Fruit fly (Drosophila melanogaster): ENCODE data around the gene CG9331.

CG9331 gene

DNA sequence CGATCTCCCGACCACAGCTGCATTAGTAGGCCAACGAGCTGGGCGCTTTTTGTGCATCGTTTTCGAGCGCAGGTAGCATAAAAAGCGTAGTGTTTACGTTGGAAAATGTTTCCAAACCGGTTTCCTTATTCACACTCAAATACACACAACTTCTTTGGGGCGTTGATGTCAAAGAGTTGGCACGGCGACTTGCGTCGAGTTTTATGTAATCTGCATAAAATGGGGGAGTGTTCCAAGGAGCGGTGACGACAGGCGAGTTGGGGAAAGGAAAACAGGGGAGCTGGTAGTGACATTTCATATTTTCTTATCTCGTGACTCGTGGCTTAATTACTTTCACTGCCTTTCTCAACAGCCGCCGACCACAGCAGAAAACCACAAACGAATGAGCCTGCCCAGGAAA, 28.0 kb upstream of the CG9331 start (continued):
- TF ChIP-seq gem (tag; optimal IDR thresholded peaks at IDR 0.05) (no peak), kni (GFP tag; optimal IDR thresholded peaks at IDR 0.05) (peak; percentile 22), CG4820 (GFP tag; optimal IDR thresholded peaks at IDR 0.05) (no peak), CG31388 (GFP tag; optimal IDR thresholded peaks at IDR 0.05) (no peak), CG4730 (GFP tag; IDR thresholded peaks at IDR 0.05) (0 out of 2 replicates have a peak, but pooled peaks have one; percentile 7), Mrtf (GFP tag; IDR thresholded peaks at IDR 0.05) (no peak), CG9727 (GFP tag; optimal IDR thresholded peaks at IDR 0.05) (no peak), pnt (GFP tag; optimal IDR thresholded peaks at IDR 0.05) (no peak), CG17385 (GFP tag; optimal IDR thresholded peaks at IDR 0.05) (no peak), chinmo (GFP tag; IDR thresholded peaks at IDR 0.05; ENCODE audit: partially characterized antibody) (peak; percentile 66; the same call in 2 of the 4 replicates), sens (GFP tag) (peak; percentile 24), CG1602 (GFP tag; optimal IDR thresholded peaks at IDR 0.05) (no peak), Abd-B (GFP tag; optimal IDR thresholded peaks at IDR 0.05) (no peak), lov (optimal IDR thresholded peaks at IDR 0.05) (no peak), lov (GFP tag; IDR thresholded peaks at IDR 0.05) (no peak), E2f2 (GFP tag; IDR thresholded peaks at IDR 0.05) (no peak), toy (GFP tag; IDR thresholded peaks at IDR 0.05) (no peak), Med (GFP tag) (peak; percentile 15), Pdp1 (GFP tag; optimal IDR thresholded peaks at IDR 0.05) (peak in 1 of 2 experiments; percentile 56), CG13894 (tag; optimal IDR thresholded peaks at IDR 0.05) (peak; percentile 9)

DNA sequence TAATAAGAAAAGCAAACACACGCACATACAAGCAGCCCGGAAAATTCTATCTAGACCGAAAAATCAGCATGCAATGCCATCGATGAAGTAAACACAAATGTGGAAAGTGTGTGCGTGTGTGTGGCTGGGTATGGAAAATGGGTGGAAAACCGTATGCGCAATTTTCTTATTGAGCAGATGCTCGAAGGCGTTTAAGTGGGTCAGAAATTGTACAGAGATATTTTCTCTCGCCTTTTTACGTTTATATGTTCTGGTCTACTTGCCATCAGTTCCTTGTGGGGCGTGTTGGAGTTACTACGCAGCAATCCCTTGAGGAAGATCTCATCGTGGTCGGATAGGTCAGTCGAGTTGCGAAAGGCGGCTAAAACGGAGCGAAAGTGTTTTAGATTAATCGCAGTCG, 26.9 kb upstream of the CG9331 start:
- TF ChIP-seq cg (GFP tag; optimal IDR thresholded peaks at IDR 0.05): peak; percentile 12
- TF ChIP-seq Pdp1 (GFP tag; optimal IDR thresholded peaks at IDR 0.05): peak in 1 of 2 experiments; percentile 64
- TF ChIP-seq bigmax (GFP tag; optimal IDR thresholded peaks at IDR 0.05): no peak
- 0 out of 3 replicates have a peak, but pooled peaks have one; percentile 4 for TF ChIP-seq zfh1 (GFP tag; IDR thresholded peaks at IDR 0.05)
- TF ChIP-seq CG13894 (tag; optimal IDR thresholded peaks at IDR 0.05): peak; percentile 74
- TF ChIP-seq Elba2 (GFP tag; optimal IDR thresholded peaks at IDR 0.05): peak; percentile 54
- TF ChIP-seq org-1 (GFP tag; optimal IDR thresholded peaks at IDR 0.05): no peak

DNA sequence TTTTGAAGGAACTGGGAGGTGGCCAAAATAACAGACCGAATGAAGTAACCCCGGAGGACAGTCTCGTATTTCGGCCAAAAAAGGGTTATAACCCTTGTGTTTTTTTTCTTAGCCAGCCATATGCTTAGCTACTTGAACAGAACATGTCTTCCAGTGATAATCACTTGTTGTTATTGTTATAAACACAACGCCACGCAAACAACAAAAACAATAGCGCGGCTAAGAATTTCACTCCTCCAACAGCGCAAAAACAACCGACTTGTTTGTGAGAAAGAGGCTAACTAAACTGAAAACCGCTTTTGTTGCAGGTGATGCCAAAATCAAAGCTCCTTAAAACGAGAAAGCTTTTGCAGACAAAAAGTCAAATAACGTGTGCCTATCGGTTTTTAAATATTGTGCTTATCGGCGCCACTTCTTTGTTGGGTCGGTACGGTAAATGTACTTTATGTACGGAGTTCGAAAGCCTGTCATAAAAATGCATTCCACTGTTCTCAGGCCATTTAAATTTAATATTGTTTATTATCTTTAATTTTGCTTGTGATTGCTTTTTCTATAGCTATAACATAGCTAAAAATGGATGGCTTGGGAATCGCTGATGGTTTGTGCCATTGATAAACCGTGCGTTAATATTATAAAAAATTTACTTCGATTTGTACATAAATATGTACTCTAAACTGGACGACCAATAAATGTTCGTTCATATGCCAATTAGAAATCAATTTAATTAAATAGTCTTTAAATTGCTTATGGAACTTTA, 25.7 kb upstream of the CG9331 start, which contains the start of gene vari:
vari (minus strand) TSS at position 285 of the 757 bp plus-strand sequence.
- TF ChIP-seq en (GFP tag; optimal IDR thresholded peaks at IDR 0.05) (no peak), knrl (GFP tag; IDR thresholded peaks at IDR 0.05; ENCODE audit: partially characterized antibody) (no peak), GATAe (GFP tag; conservative IDR thresholded peaks at IDR 0.05) (no peak), nom (GFP tag; optimal IDR thresholded peaks at IDR 0.05) (peak; percentile 47), Hmx (GFP tag; optimal IDR thresholded peaks at IDR 0.05) (peak; percentile 17), Bdp1 (GFP tag; optimal IDR thresholded peaks at IDR 0.05) (no peak), HLH54F (GFP tag; optimal IDR thresholded peaks at IDR 0.05) (no peak), schlank (tag; optimal IDR thresholded peaks at IDR 0.05) (no peak), crol (GFP tag; IDR thresholded peaks at IDR 0.05) (no peak), abd-A (tag; optimal IDR thresholded peaks at IDR 0.05) (no peak), cato (GFP tag; optimal IDR thresholded peaks at IDR 0.05; ENCODE audit: borderline replicate concordance) (no peak), ttk (GFP tag; IDR thresholded peaks at IDR 0.05) (no peak), Myb (GFP tag; optimal IDR thresholded peaks at IDR 0.05) (peak; percentile 40), Ada2b (GFP tag; IDR thresholded peaks at IDR 0.05) (no peak), Taf1 (GFP tag; IDR thresholded peaks at IDR 0.05) (no peak), CG1529 (GFP tag; optimal IDR thresholded peaks at IDR 0.05) (no peak), Fer2 (tag; optimal IDR thresholded peaks at IDR 0.05) (no peak), CG3847 (GFP tag; IDR thresholded peaks at IDR 0.05) (no peak), amos (GFP tag; IDR thresholded peaks at IDR 0.05; ENCODE audit: partially characterized antibody) (peak; percentile 19; the same call in 1 of the 2 replicates), unc-4 (GFP tag; IDR thresholded peaks at IDR 0.05; ENCODE audit: partially characterized antibody) (peak; percentile 31; the same call in 1 of the 2 replicates), H2.0 (GFP tag; IDR thresholded peaks at IDR 0.05) (no peak), bbx (GFP tag; IDR thresholded peaks at IDR 0.05; ENCODE audit: partially characterized antibody) (peak; percentile 53; the same call in 1 of the 2 replicates), ap (GFP tag; IDR thresholded peaks at IDR 0.05) (no peak)

Measured in whole organism, embryonic.